Worm (Caenorhabditis elegans) whole organism, early embryonic: Measurements from ENCODE around the gene tsen-2.

ENCODE experiments used
- B0310.2 ChIP-seq: sonication (generic microtip); optimal IDR thresholded peaks from 2 replicates; lab custom pipeline; 2016; ENCODE audit warnings: mild to moderate bottlenecking, missing genetic modification characterization, missing compliant biosample characterization
- ama-1 ChIP-seq: fragments of 150-350 bp; optimal IDR thresholded peaks from 2 replicates; lab custom pipeline; 2014
- ceh-13 ChIP-seq: fragments of 200-800 bp; sonication (Bioruptor generic); optimal IDR thresholded peaks from 2 replicates; lab custom pipeline; 2018; ENCODE audit warnings: mild to moderate bottlenecking, missing genetic modification characterization, missing compliant biosample characterization
- pes-1 ChIP-seq: fragments of 200-800 bp; sonication (Bioruptor generic); IDR thresholded peaks from 2 replicates; pipeline ENCODE4 v1.3.6; 2022; ENCODE audit warnings: missing genetic modification reagents, missing genetic modification characterization, missing compliant biosample characterization
- tbx-11 ChIP-seq: fragments of 200-800 bp; sonication (Bioruptor generic); IDR thresholded peaks from 2 replicates; pipeline ENCODE4 v1.3.6; 2022; ENCODE audit warnings: missing genetic modification characterization, missing compliant biosample characterization
- tbx-37 ChIP-seq: fragments of 200-800 bp; sonication (Bioruptor generic); conservative IDR thresholded peaks from 2 replicates; pipeline ENCODE4 v1.3.6; 2022; ENCODE audit warnings: missing genetic modification reagents, missing genetic modification characterization, missing compliant biosample characterization

ce11 chrIII:11869231-11869912, 28.7 kb downstream of the tsen-2 start, which contains the start of gene taf-12:
- TF ChIP-seq ama-1 (no peak), pes-1 (GFP tag; lab: Robert Waterston, UW) (no peak), tbx-37 (GFP tag; lab: Robert Waterston, UW) (no peak), tbx-11 (GFP tag; lab: Robert Waterston, UW) (no peak), B0310.2 (tag; lab: Kevin White, UChicago) (no peak), ceh-13 (GFP tag; lab: Kevin White, UChicago) (no peak)
